Fruit fly (Drosophila melanogaster) whole organism, embryonic: ENCODE data around the gene Iru.
A peak's percentile ranks its signal among the peaks of the same experiment; 100 is the strongest.

Source experiments
- CG10147 ChIP-seq: fragments of 200-800 bp; sonication (Bioruptor generic); optimal IDR thresholded peaks from 2 replicates; lab custom pipeline; 2019; ENCODE audit warnings: missing biosample characterization, mild to moderate bottlenecking, missing genetic modification characterization, moderate library complexity
- CG10209 ChIP-seq: fragments of 200-800 bp; sonication (Bioruptor generic); optimal IDR thresholded peaks from 3 replicates; lab custom pipeline; 2017; ENCODE audit warnings: missing biosample characterization, mild to moderate bottlenecking, missing genetic modification characterization, missing genetic modification reagents
- CG10565 ChIP-seq: fragments of 200-800 bp; sonication (Bioruptor generic); optimal IDR thresholded peaks from 3 replicates; lab custom pipeline; 2016; ENCODE audit warnings: missing biosample characterization, mild to moderate bottlenecking, missing genetic modification characterization
- CG10654 ChIP-seq: fragments of 200-800 bp; sonication (Bioruptor generic); optimal IDR thresholded peaks from 2 replicates; lab custom pipeline; 2016; ENCODE audit warnings: missing biosample characterization, missing genetic modification characterization
- CG11723 ChIP-seq: fragments of 200-800 bp; sonication (Bioruptor generic); optimal IDR thresholded peaks from 2 replicates; lab custom pipeline; 2017; ENCODE audit warnings: missing biosample characterization, mild to moderate bottlenecking, missing genetic modification characterization
- CG15479 ChIP-seq: fragments of 200-800 bp; sonication (Bioruptor generic); optimal IDR thresholded peaks from 3 replicates; lab custom pipeline; 2019; ENCODE audit warnings: missing biosample characterization, mild to moderate bottlenecking, missing genetic modification characterization, moderate library complexity
- CG1647 ChIP-seq: fragments of 200-800 bp; sonication (Bioruptor generic); optimal IDR thresholded peaks from 3 replicates; lab custom pipeline; 2016; ENCODE audit warnings: missing biosample characterization, missing genetic modification characterization
- CG16815 ChIP-seq: fragments of 200-800 bp; sonication (Bioruptor generic); optimal IDR thresholded peaks from 3 replicates; lab custom pipeline; 2017; ENCODE audit warnings: missing biosample characterization, mild to moderate bottlenecking, missing genetic modification characterization
- CG2202 ChIP-seq: fragments of 200-800 bp; sonication (Bioruptor generic); optimal IDR thresholded peaks from 2 replicates; lab custom pipeline; 2018; ENCODE audit warnings: missing biosample characterization, mild to moderate bottlenecking, missing genetic modification characterization
- CG2875 ChIP-seq: fragments of 200-800 bp; sonication (Bioruptor generic); optimal IDR thresholded peaks from 2 replicates; lab custom pipeline; 2017; ENCODE audit warnings: missing biosample characterization, mild to moderate bottlenecking, missing genetic modification characterization, missing genetic modification reagents
- CG33557 ChIP-seq: fragments of 200-800 bp; sonication (Bioruptor generic); optimal IDR thresholded peaks from 2 replicates; lab custom pipeline; 2019; ENCODE audit warnings: missing biosample characterization, mild to moderate bottlenecking, missing genetic modification characterization, moderate library complexity
- CG3847 ChIP-seq: fragments of 200-800 bp; sonication (Bioruptor generic); IDR thresholded peaks from 2 replicates; pipeline ENCODE4 v1.3.6; 2022; ENCODE audit warnings: missing biosample characterization, missing genetic modification characterization
- CG7372 ChIP-seq: fragments of 200-800 bp; sonication (Bioruptor generic); IDR thresholded peaks from 2 replicates; pipeline ENCODE4 v1.3.6; 2022; ENCODE audit warnings: missing biosample characterization, missing genetic modification characterization
- CG7839 ChIP-seq: fragments of 200-800 bp; sonication (Bioruptor generic); optimal IDR thresholded peaks from 3 replicates; lab custom pipeline; 2018; ENCODE audit warnings: missing biosample characterization, mild to moderate bottlenecking, missing genetic modification characterization, moderate library complexity
- CG7987 ChIP-seq: fragments of 200-800 bp; sonication (Bioruptor generic); optimal IDR thresholded peaks from 2 replicates; lab custom pipeline; 2018; ENCODE audit warnings: missing biosample characterization, mild to moderate bottlenecking, missing genetic modification characterization, moderate library complexity
- CG8089 ChIP-seq: fragments of 200-800 bp; sonication (Bioruptor generic); optimal IDR thresholded peaks from 3 replicates; lab custom pipeline; 2016; ENCODE audit warnings: missing biosample characterization, missing genetic modification characterization
- CG8388 ChIP-seq: fragments of 200-800 bp; sonication (Bioruptor generic); optimal IDR thresholded peaks from 2 replicates; lab custom pipeline; 2019; ENCODE audit warnings: missing biosample characterization, mild to moderate bottlenecking, missing genetic modification characterization, moderate library complexity
- CG9727 ChIP-seq: fragments of 200-800 bp; sonication (Bioruptor generic); optimal IDR thresholded peaks from 3 replicates; lab custom pipeline; 2017; ENCODE audit warnings: missing biosample characterization, mild to moderate bottlenecking, missing genetic modification characterization
- Chrac-16 ChIP-seq: fragments of 200-800 bp; sonication (Bioruptor generic); optimal IDR thresholded peaks from 3 replicates; lab custom pipeline; 2016; ENCODE audit warnings: missing biosample characterization, missing genetic modification characterization
- D19A ChIP-seq: fragments of 200-800 bp; optimal IDR thresholded peaks from 3 replicates; lab custom pipeline; 2019; ENCODE audit warnings: missing biosample characterization, mild to moderate bottlenecking, missing genetic modification characterization, moderate library complexity
- E2f1 ChIP-seq: fragments of 200-800 bp; sonication (Bioruptor generic); IDR thresholded peaks from 2 replicates; pipeline ENCODE4 v1.3.6; 2022; ENCODE audit warnings: missing biosample characterization, missing genetic modification characterization
- Eip74EF ChIP-seq, 2 experiments: fragments of 200-800 bp in 1 of 2; fragments of >200 bp in 1 of 2; sonication (Bioruptor generic) in 1 of 2; optimal IDR thresholded peaks; 2 replicates each; lab custom pipeline; 2017 to 2019; ENCODE audit warnings: missing biosample characterization in 2 of 2, missing genetic modification characterization in 2 of 2, mild to moderate bottlenecking in 1 of 2, moderate library complexity in 1 of 2
- HmgZ ChIP-seq: fragments of 200-800 bp; sonication (Bioruptor generic); optimal IDR thresholded peaks from 2 replicates; lab custom pipeline; 2018; ENCODE audit warnings: missing biosample characterization, mild to moderate bottlenecking, missing genetic modification characterization
- Mad ChIP-seq: fragments of 200-800 bp; sonication (Bioruptor generic); optimal IDR thresholded peaks from 2 replicates; lab custom pipeline; 2016; ENCODE audit warnings: missing biosample characterization, missing genetic modification characterization
- Neu2 ChIP-seq: fragments of 200-800 bp; sonication (Bioruptor generic); optimal IDR thresholded peaks from 3 replicates; lab custom pipeline; 2016; ENCODE audit warnings: missing biosample characterization, missing genetic modification characterization, borderline replicate concordance
- Nf-YC ChIP-seq: fragments of 200-800 bp; optimal IDR thresholded peaks from 3 replicates; lab custom pipeline; 2019; ENCODE audit warnings: missing biosample characterization, mild to moderate bottlenecking, missing genetic modification characterization, moderate library complexity
- Oli ChIP-seq: fragments of 200-800 bp; sonication (Bioruptor generic); optimal IDR thresholded peaks from 2 replicates; lab custom pipeline; 2018; ENCODE audit warnings: missing biosample characterization, mild to moderate bottlenecking, missing genetic modification characterization, moderate library complexity
- PHDP ChIP-seq: fragments of 200-800 bp; sonication (Bioruptor generic); optimal IDR thresholded peaks from 3 replicates; lab custom pipeline; 2018; ENCODE audit warnings: missing biosample characterization, mild to moderate bottlenecking, missing genetic modification characterization, moderate library complexity
- Pdp1 ChIP-seq, 2 experiments: fragments of 200-800 bp; sonication (Bioruptor generic); optimal IDR thresholded peaks; 3 replicates each; lab custom pipeline; 2016; ENCODE audit warnings: missing biosample characterization in 2 of 2, missing genetic modification characterization in 2 of 2, mild to moderate bottlenecking in 1 of 2, moderate library complexity in 1 of 2
- Ravus ChIP-seq: fragments of 200-800 bp; sonication (Bioruptor generic); IDR thresholded peaks from 2 replicates; pipeline ENCODE4 v1.3.6; 2022; ENCODE audit warnings: missing biosample characterization, missing genetic modification characterization
- Sin3A ChIP-seq: fragments of >200 bp; optimal IDR thresholded peaks from 2 replicates; lab custom pipeline; 2018
- Six4 ChIP-seq: fragments of 200-800 bp; sonication (Bioruptor generic); optimal IDR thresholded peaks from 2 replicates; lab custom pipeline; 2016; ENCODE audit warnings: missing biosample characterization, missing genetic modification characterization
- Ssrp ChIP-seq: fragments of 200-800 bp; sonication (Bioruptor generic); optimal IDR thresholded peaks from 2 replicates; lab custom pipeline; 2018; ENCODE audit warnings: missing biosample characterization, mild to moderate bottlenecking, missing genetic modification characterization, moderate library complexity
- TFAM ChIP-seq: fragments of 200-800 bp; sonication (Bioruptor generic); optimal IDR thresholded peaks from 2 replicates; lab custom pipeline; 2017; ENCODE audit warnings: missing biosample characterization, missing genetic modification characterization, inconsistent platforms
- br ChIP-seq: fragments of >200 bp; optimal IDR thresholded peaks from 2 replicates; lab custom pipeline; 2017
- chn ChIP-seq: fragments of 200-800 bp; sonication (Bioruptor generic); optimal IDR thresholded peaks from 2 replicates; lab custom pipeline; 2016; ENCODE audit warnings: missing biosample characterization, missing genetic modification characterization
- corto ChIP-seq: fragments of 200-800 bp; sonication (Bioruptor generic); optimal IDR thresholded peaks from 2 replicates; lab custom pipeline; 2016; ENCODE audit warnings: missing biosample characterization, mild to moderate bottlenecking, missing genetic modification characterization, moderate library complexity
- fd102C ChIP-seq: fragments of 200-800 bp; sonication (Bioruptor generic); optimal IDR thresholded peaks from 2 replicates; lab custom pipeline; 2018; ENCODE audit warnings: missing biosample characterization, mild to moderate bottlenecking, missing genetic modification characterization, moderate library complexity
- fd3F ChIP-seq: fragments of 200-800 bp; sonication (Bioruptor generic); optimal IDR thresholded peaks from 2 replicates; lab custom pipeline; 2018; ENCODE audit warnings: missing biosample characterization, mild to moderate bottlenecking, missing genetic modification characterization, moderate library complexity
- gsb-n ChIP-seq: fragments of 200-800 bp; sonication (Bioruptor generic); optimal IDR thresholded peaks from 3 replicates; lab custom pipeline; 2018; ENCODE audit warnings: missing biosample characterization, mild to moderate bottlenecking, missing genetic modification characterization
- hth ChIP-seq: fragments of >200 bp; optimal IDR thresholded peaks from 2 replicates; lab custom pipeline; 2017; ENCODE audit warnings: inconsistent platforms
- ind ChIP-seq: fragments of 200-800 bp; sonication (Bioruptor generic); optimal IDR thresholded peaks from 3 replicates; lab custom pipeline; 2016; ENCODE audit warnings: missing biosample characterization, missing genetic modification characterization
- kni ChIP-seq: fragments of 200-800 bp; sonication (Bioruptor generic); optimal IDR thresholded peaks from 3 replicates; lab custom pipeline; 2017; ENCODE audit warnings: mild to moderate bottlenecking, missing biosample characterization, missing genetic modification reagents, missing genetic modification characterization
- row ChIP-seq: fragments of 200-800 bp; sonication (Bioruptor generic); IDR thresholded peaks from 3 replicates; pipeline ENCODE4 v1.3.6; 2022; ENCODE audit warnings: missing biosample characterization, missing genetic modification characterization
- schlank ChIP-seq: fragments of 200-800 bp; sonication (Bioruptor generic); optimal IDR thresholded peaks from 2 replicates; lab custom pipeline; 2018; ENCODE audit warnings: missing biosample characterization, mild to moderate bottlenecking, missing genetic modification characterization
- sens ChIP-seq: fragments of 200-800 bp; sonication (Bioruptor generic); peaks from one replicate; lab custom pipeline; 2016; ENCODE audit warnings: missing biosample characterization, missing genetic modification characterization
- slbo ChIP-seq: fragments of 200-800 bp; sonication (Bioruptor generic); IDR thresholded peaks from 2 replicates; pipeline ENCODE4 v1.3.6; 2022; ENCODE audit warnings: missing biosample characterization, missing genetic modification characterization
- trh ChIP-seq: fragments of 200-800 bp; sonication (Bioruptor generic); optimal IDR thresholded peaks from 2 replicates; lab custom pipeline; 2016; ENCODE audit warnings: missing biosample characterization, missing genetic modification characterization
- z ChIP-seq: fragments of 200-800 bp; sonication (Bioruptor generic); IDR thresholded peaks from 3 replicates; pipeline ENCODE4 v1.3.6; 2022; ENCODE audit warnings: missing biosample characterization, missing genetic modification characterization

Iru gene

DNA sequence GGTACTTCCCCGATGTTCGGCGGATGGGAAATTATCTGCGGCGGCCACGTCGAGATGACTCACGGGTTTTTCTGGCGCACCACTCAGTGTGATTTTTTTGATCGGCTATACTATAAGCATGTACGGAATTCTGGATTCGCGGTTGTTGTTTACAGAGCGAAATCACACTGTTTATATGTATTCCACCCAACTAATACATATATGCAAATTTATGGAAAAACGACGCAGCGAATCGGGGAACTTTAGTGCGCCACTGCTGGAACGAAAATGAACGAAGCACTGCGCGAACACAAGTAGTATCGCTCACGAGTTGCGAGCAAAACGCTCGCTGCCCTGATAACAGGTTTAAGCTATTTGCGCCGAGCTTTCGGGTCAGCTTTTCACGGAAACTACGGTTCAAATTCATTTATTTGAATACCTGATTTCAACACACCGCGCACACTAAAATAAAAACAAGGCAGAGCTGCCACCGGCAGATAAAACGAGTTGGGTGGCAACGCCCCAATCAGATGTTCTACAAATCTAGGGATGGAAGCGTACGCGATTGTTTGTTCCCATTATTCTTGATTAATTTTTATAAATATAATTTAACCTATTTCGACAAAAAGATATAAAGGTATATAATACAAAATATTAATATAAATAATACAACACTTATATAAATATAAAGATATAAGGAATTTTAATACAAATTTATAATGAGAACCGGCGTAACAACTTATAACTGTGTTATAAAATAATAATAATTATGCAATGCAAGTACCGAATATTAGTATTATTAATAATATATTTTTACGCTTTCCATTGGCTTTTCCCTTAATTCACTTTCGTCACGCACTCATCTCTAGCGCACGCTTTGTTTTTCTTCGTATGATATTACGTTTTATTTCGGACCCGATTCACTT lies 41.6 kb downstream of the Iru start, which contains the start of gene Rel (continued):
- peak; percentile 73 for TF ChIP-seq D19A (tag; lab: Kevin White, UChicago)
- peak; percentile 42 for TF ChIP-seq kni
- no peak for TF ChIP-seq CG7372 (GFP tag; lab: Robert Waterston, UW)
- peak; percentile 72 for TF ChIP-seq gsb-n (tag; lab: Kevin White, UChicago)
- TF ChIP-seq sens (GFP tag; lab: Kevin White, UChicago), result peak; percentile 66
- peak; percentile 74 for TF ChIP-seq CG10147
- TF ChIP-seq CG16815 (GFP tag; lab: Kevin White, UChicago), result peak; percentile 32
- no peak for TF ChIP-seq chn (GFP tag; lab: Kevin White, UChicago)
- TF ChIP-seq Ssrp (tag; lab: Kevin White, UChicago), result peak; percentile 75
- no peak for TF ChIP-seq row
- no peak for TF ChIP-seq Neu2
- no peak for TF ChIP-seq Sin3A (lab: Kevin White, UChicago)
- peak in 1 of 2 experiments; percentile 24 for TF ChIP-seq Eip74EF (GFP tag; optimal IDR thresholded peaks at IDR 0.05; lab: Kevin White, UChicago)
- peak; percentile 74 for TF ChIP-seq CG10209 (GFP tag; lab: Kevin White, UChicago)
- TF ChIP-seq CG7987 (GFP tag; lab: Kevin White, UChicago), result peak; percentile 31
- no peak for TF ChIP-seq slbo
- peak; percentile 82 for TF ChIP-seq CG7839 (tag; lab: Kevin White, UChicago)
- peak; percentile 27 for TF ChIP-seq CG11723
- TF ChIP-seq PHDP, result peak; percentile 69
- peak; percentile 81 for TF ChIP-seq CG9727 (GFP tag; lab: Kevin White, UChicago)
- peak; percentile 11 for TF ChIP-seq CG2875 (GFP tag; lab: Kevin White, UChicago)
- no peak for TF ChIP-seq CG15479 (GFP tag; lab: Kevin White, UChicago)
- peak; percentile 69 for TF ChIP-seq CG8388 (GFP tag; lab: Kevin White, UChicago)
- no peak for TF ChIP-seq Ravus (GFP tag; lab: Robert Waterston, UW)
- TF ChIP-seq CG2202 (tag; lab: Kevin White, UChicago), result peak; percentile 2
- TF ChIP-seq E2f1 (GFP tag; lab: Robert Waterston, UW), result no peak
- peak; percentile 56 for TF ChIP-seq fd3F (GFP tag; lab: Kevin White, UChicago)
- TF ChIP-seq fd102C (GFP tag; lab: Kevin White, UChicago), result no peak
- no peak for TF ChIP-seq hth (lab: Kevin White, UChicago)
- peak; percentile 73 for TF ChIP-seq Nf-YC
- peak; percentile 13 for TF ChIP-seq CG8089 (GFP tag; lab: Kevin White, UChicago)
- peak; percentile 79 for TF ChIP-seq CG33557 (GFP tag; lab: Kevin White, UChicago)
- TF ChIP-seq Six4 (GFP tag; lab: Kevin White, UChicago), result peak; percentile 56
- peak; percentile 15 for TF ChIP-seq CG1647
- TF ChIP-seq ind (GFP tag; lab: Kevin White, UChicago), result peak; percentile 43
- no peak for TF ChIP-seq CG3847
- TF ChIP-seq trh (GFP tag; lab: Kevin White, UChicago), result no peak
- TF ChIP-seq schlank (tag; lab: Kevin White, UChicago), result peak; percentile 45
- TF ChIP-seq z (GFP tag; lab: Robert Waterston, UW), result no peak
- peak; percentile 23 for TF ChIP-seq Chrac-16
- peak; percentile 39 for TF ChIP-seq corto (GFP tag; lab: Kevin White, UChicago)
- no peak for TF ChIP-seq br (lab: Kevin White, UChicago)
- TF ChIP-seq Mad, result no peak
- peak in 1 of 2 experiments; percentile 23 for TF ChIP-seq Pdp1 (GFP tag; optimal IDR thresholded peaks at IDR 0.05; lab: Kevin White, UChicago)
- TF ChIP-seq TFAM (GFP tag; lab: Kevin White, UChicago), result no peak
- no peak for TF ChIP-seq CG10565 (GFP tag; lab: Kevin White, UChicago)
- TF ChIP-seq Oli (tag; lab: Kevin White, UChicago), result peak; percentile 69
- peak; percentile 42 for TF ChIP-seq HmgZ (tag; lab: Kevin White, UChicago)
- peak; percentile 50 for TF ChIP-seq CG10654 (GFP tag; lab: Kevin White, UChicago)
